Fruit fly (Drosophila melanogaster): ENCODE measurements around the gene CG1924.
A peak's percentile ranks its signal among the peaks of the same experiment; 100 is the strongest.

The CG1924 gene

DNA sequence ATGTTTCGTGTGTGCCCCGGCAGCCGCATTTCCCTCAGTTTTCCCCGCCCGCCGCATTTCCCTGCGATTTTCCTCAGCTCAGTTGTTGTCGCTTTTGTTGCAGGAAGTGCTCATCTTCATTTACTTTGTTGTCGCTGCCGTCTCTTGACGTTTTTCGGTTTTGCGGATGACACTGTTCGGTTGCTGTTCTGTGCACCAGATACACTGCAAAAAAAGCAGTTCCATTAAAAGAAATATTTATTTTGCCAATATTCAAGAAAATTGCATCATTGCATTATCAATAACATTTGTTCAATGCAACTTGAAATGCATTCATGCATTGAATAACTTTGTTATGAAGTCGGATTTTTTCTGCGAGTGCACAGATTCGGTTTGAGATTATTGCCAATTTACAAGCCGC, 39.1 kb upstream of the CG1924 start (continued):
- peak; percentile 55 for TF ChIP-seq CG16863 (GFP tag; optimal IDR thresholded peaks at IDR 0.05)
- peak; percentile 49 for TF ChIP-seq CG7839 (tag; optimal IDR thresholded peaks at IDR 0.05)
- TF ChIP-seq CG14667 (GFP tag; IDR thresholded peaks at IDR 0.05) = peak; percentile 48; the same call in 1 of the 2 replicates
- peak; percentile 46 for TF ChIP-seq HLH3B (GFP tag; IDR thresholded peaks at IDR 0.05)
- TF ChIP-seq Mrtf (GFP tag; IDR thresholded peaks at IDR 0.05) = peak; percentile 43; the same call in 1 of the 3 replicates
- TF ChIP-seq CG17802 (tag; optimal IDR thresholded peaks at IDR 0.05) = peak; percentile 13
- peak; percentile 18 for TF ChIP-seq Antp (GFP tag; optimal IDR thresholded peaks at IDR 0.05)
- no peak for TF ChIP-seq Hr78 (GFP tag; optimal IDR thresholded peaks at IDR 0.05)
- peak; percentile 26; the same call in 1 of the 2 replicates for TF ChIP-seq CG14441 (GFP tag; IDR thresholded peaks at IDR 0.05)
- no peak for TF ChIP-seq Fer2 (tag; optimal IDR thresholded peaks at IDR 0.05)
- TF ChIP-seq Atf6 (GFP tag; IDR thresholded peaks at IDR 0.05) = no peak
- TF ChIP-seq twi (tag; optimal IDR thresholded peaks at IDR 0.05) = no peak
- peak; percentile 67 to 71 for TF ChIP-seq bsh (GFP tag; optimal IDR thresholded peaks at IDR 0.05)
- TF ChIP-seq trem (tag; optimal IDR thresholded peaks at IDR 0.05) = peak; percentile 33
- 0 out of 2 replicates have a peak, but pooled peaks have one; percentile 4 for TF ChIP-seq dimm (GFP tag; IDR thresholded peaks at IDR 0.05)
- TF ChIP-seq CG11696 (GFP tag; IDR thresholded peaks at IDR 0.05) = 0 out of 2 replicates have a peak, but pooled peaks have one; percentile 32
- TF ChIP-seq eve (GFP tag; optimal IDR thresholded peaks at IDR 0.05) = peak; percentile 42 to 63
- TF ChIP-seq ken (GFP tag; IDR thresholded peaks at IDR 0.05) = peak; percentile 40; the same call in 1 of the 3 replicates
- peak; percentile 68; the same call in 2 of the 3 replicates for TF ChIP-seq ci (GFP tag; IDR thresholded peaks at IDR 0.05)
- TF ChIP-seq Atf-2 (GFP tag; optimal IDR thresholded peaks at IDR 0.05) = peak; percentile 23
- TF ChIP-seq CG10209 (GFP tag; optimal IDR thresholded peaks at IDR 0.05) = peak; percentile 41
- TF ChIP-seq CG1024 (GFP tag; IDR thresholded peaks at IDR 0.05) = 0 out of 2 replicates have a peak, but pooled peaks have one; percentile 30
- TF ChIP-seq Ada2b (GFP tag; IDR thresholded peaks at IDR 0.05) = peak; percentile 25; the same call in 1 of the 2 replicates
- no peak for TF ChIP-seq NFAT (GFP tag; IDR thresholded peaks at IDR 0.05)
- peak; percentile 23 for TF ChIP-seq PHDP (tag; optimal IDR thresholded peaks at IDR 0.05)
- TF ChIP-seq E2f2 (GFP tag; IDR thresholded peaks at IDR 0.05) = peak; percentile 28; the same call in 1 of the 2 replicates
- peak; percentile 43; the same call in 2 of the 3 replicates for TF ChIP-seq otp (GFP tag; IDR thresholded peaks at IDR 0.05)
- no peak for TF ChIP-seq sc (optimal IDR thresholded peaks at IDR 0.05)
- TF ChIP-seq sc (GFP tag; optimal IDR thresholded peaks at IDR 0.05) = peak; percentile 0
- TF ChIP-seq CG6254 (GFP tag; optimal IDR thresholded peaks at IDR 0.05) = peak; percentile 46
- peak; percentile 34 for TF ChIP-seq Sox100B (GFP tag; optimal IDR thresholded peaks at IDR 0.05)
- TF ChIP-seq bab2 (GFP tag; optimal IDR thresholded peaks at IDR 0.05) = peak; percentile 39
- TF ChIP-seq Hr3 (GFP tag; optimal IDR thresholded peaks at IDR 0.05) = peak; percentile 21
- TF ChIP-seq CG16779 (GFP tag; IDR thresholded peaks at IDR 0.05) = no peak
- TF ChIP-seq Ptx1 (GFP tag; IDR thresholded peaks at IDR 0.05) = peak; percentile 55
- peak; percentile 57 for TF ChIP-seq CG2712 (tag; optimal IDR thresholded peaks at IDR 0.05)
- peak; percentile 30 for TF ChIP-seq CG1529 (GFP tag; optimal IDR thresholded peaks at IDR 0.05)

DNA sequence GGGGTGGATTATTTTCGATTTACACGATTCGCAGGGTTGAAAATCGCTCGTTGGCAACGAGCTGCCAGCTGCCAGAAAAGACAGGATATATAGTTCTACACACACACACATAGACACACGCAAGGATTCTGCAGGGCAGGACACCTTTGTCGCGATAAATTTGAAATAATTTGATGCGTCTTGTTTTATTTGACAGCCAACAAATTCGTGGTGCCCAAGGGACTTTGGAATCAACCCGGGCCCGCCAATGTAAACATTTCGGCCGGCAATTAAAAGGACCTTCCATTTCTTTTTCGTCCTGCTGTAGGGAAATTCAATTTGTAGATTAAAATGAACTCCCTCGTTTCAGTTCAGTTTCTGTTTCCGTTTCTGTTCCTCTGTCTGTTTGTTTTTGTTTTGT, 34.3 kb upstream of the CG1924 start:
- TF ChIP-seq pros (GFP tag; optimal IDR thresholded peaks at IDR 0.05) (peak; percentile 93), CG5180 (GFP tag; optimal IDR thresholded peaks at IDR 0.05) (no peak), CG11723 (GFP tag; optimal IDR thresholded peaks at IDR 0.05) (no peak), CG2199 (GFP tag; IDR thresholded peaks at IDR 0.05) (0 out of 3 replicates have a peak, but pooled peaks have one; percentile 23), nerfin-1 (tag; optimal IDR thresholded peaks at IDR 0.05) (peak; percentile 13), lbe (GFP tag; optimal IDR thresholded peaks at IDR 0.05) (no peak), pfk (GFP tag; optimal IDR thresholded peaks at IDR 0.05) (peak; percentile 72), kni (GFP tag; optimal IDR thresholded peaks at IDR 0.05) (peak; percentile 8), CG34224 (GFP tag; IDR thresholded peaks at IDR 0.05; ENCODE audit: partially characterized antibody) (no peak), gsb-n (tag; optimal IDR thresholded peaks at IDR 0.05) (no peak), cg (GFP tag; optimal IDR thresholded peaks at IDR 0.05) (peak; percentile 23), bab2 (GFP tag; optimal IDR thresholded peaks at IDR 0.05) (no peak), fru (optimal IDR thresholded peaks at IDR 0.05) (no peak), sqz (GFP tag; optimal IDR thresholded peaks at IDR 0.05) (no peak), Oaz (GFP tag; IDR thresholded peaks at IDR 0.05) (no peak)

Measured in whole organism, embryonic.